Worm (Caenorhabditis elegans) whole organism, mixed stage, embryonic: Measurements from ENCODE around the gene sox-2.

Experiments
- blmp-1 ChIP-seq: fragments of 150-350 bp; optimal IDR thresholded peaks from 2 replicates; lab custom pipeline; 2014; ENCODE audit warnings: missing biosample characterization, missing genetic modification characterization
- elt-3 ChIP-seq: fragments of 150-350 bp; optimal IDR thresholded peaks from 2 replicates; lab custom pipeline; 2014; ENCODE audit warnings: missing biosample characterization, missing genetic modification characterization
- mep-1 ChIP-seq: fragments of 150-350 bp; optimal IDR thresholded peaks from 2 replicates; lab custom pipeline; 2017; ENCODE audit warnings: missing biosample characterization, missing genetic modification reagents, missing genetic modification characterization, inconsistent platforms
- nhr-12 ChIP-seq: fragments of 150-350 bp; optimal IDR thresholded peaks from 2 replicates; lab custom pipeline; 2014; ENCODE audit warnings: missing biosample characterization, missing genetic modification characterization
- nhr-237 ChIP-seq: fragments of 150-350 bp; optimal IDR thresholded peaks from 2 replicates; lab custom pipeline; 2014; ENCODE audit warnings: missing biosample characterization, missing genetic modification characterization
- pha-4 ChIP-seq: fragments of 150-350 bp; optimal IDR thresholded peaks from 2 replicates; lab custom pipeline; 2018; ENCODE audit warnings: missing biosample characterization, missing genetic modification reagents, missing genetic modification characterization
- unc-62 ChIP-seq: fragments of 150-350 bp; optimal IDR thresholded peaks from 2 replicates; lab custom pipeline; 2014; ENCODE audit warnings: missing biosample characterization, missing genetic modification reagents, missing genetic modification characterization
- ztf-11 ChIP-seq: fragments of 150-350 bp; optimal IDR thresholded peaks from 2 replicates; lab custom pipeline; 2014; ENCODE audit warnings: missing biosample characterization, missing genetic modification characterization

DNA sequence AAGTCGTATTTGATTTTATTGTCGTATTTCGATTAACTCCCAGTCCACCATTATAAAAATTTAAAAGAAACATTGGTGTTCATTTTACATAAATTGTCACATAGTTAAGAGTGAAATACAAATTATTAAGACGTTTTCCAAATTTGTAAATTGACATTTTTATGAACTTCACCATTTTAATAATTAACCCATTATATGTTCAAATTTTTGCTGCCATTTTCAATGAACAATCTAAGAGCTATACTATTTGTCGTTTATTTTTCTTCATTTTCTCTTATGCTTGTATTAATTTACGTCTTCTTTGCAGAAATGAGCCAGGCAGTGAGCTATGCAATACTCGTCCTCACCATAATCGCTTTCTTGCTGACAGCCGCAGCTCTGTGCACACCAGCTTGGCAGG, 32.4 kb downstream of the sox-2 start, which contains the start of gene clc-2:
- TF ChIP-seq mep-1 (tag; lab: Kevin White, UChicago) (no peak), pha-4 (tag; lab: Kevin White, UChicago) (no peak), ztf-11 (no peak), nhr-12 (no peak), blmp-1 (tag; lab: Kevin White, UChicago) (no peak), elt-3 (tag; lab: Kevin White, UChicago) (no peak), nhr-237 (tag; lab: Kevin White, UChicago) (no peak), unc-62 (no peak)
